Fruit fly (Drosophila melanogaster) whole organism, wandering third instar larva: ENCODE measurements around the gene CG13408.

Experiments used
- CG9705 ChIP-seq: fragments of 200-800 bp; sonication (Bioruptor generic); optimal IDR thresholded peaks from 2 replicates; lab custom pipeline; 2018; ENCODE audit warnings: missing biosample characterization, mild to moderate bottlenecking, missing genetic modification characterization
- lola ChIP-seq: fragments of >200 bp; optimal IDR thresholded peaks from 2 replicates; lab custom pipeline; 2017; ENCODE audit warnings: missing biosample characterization, missing genetic modification characterization

DNA sequence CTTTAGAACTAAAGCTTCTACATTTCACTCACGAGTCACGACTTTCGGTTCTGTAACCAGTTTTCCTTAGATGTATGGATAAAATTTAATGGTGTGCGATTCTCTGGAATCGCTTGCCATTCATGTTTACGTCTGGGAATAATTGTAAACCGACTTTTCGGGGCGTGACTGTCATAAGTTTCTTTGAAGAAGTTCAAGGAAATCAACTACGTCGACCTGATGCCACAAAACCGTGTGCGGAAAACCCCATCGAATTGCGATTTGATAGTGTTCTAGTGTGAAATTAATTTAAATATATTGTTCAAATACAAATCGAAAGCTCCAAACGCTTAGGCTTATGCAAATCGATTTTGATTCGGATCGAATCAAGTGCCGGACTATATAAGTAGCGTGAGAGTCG is 6.6 kb downstream of the CG13408 start, which contains the start of gene BomBc3:
- TF ChIP-seq lola (GFP tag; lab: Kevin White, UChicago), result no peak
- no peak for TF ChIP-seq CG9705
